Worm (Caenorhabditis elegans): ENCODE results near the gene T13C2.2.

DNA sequence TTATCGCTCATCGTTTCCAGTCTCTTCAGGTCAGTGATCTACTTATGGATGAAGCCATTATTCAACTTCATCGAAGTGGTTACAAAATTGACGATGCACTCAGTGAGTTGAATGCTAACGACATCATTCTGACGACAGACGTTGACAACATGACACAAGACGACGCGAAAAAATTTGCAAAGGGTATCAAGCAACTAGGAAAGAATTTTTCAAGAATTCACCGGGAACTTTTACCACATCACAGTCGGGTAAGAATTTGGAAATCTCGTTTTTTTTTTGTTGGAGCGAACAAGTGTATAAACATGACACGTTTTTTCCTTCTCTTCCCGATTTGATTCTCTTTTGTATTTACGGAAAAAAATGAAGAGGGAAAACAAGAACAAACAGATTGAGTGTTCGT lies 48.7 kb downstream of the T13C2.2 start:
- TF ChIP-seq attf-5 (GFP tag; optimal IDR thresholded peaks at IDR 0.05) (no peak), ceh-27 (GFP tag; optimal IDR thresholded peaks at IDR 0.05) (no peak)
